Worm (Caenorhabditis elegans) whole organism, L2 larva: Measurements from ENCODE around the gene srh-180.

ENCODE experiments used
- C34F6.9 ChIP-seq: fragments of 150-350 bp; optimal IDR thresholded peaks from 2 replicates; lab custom pipeline; 2014; ENCODE audit warnings: missing biosample characterization, missing genetic modification characterization
- R02D3.7 ChIP-seq: fragments of 150-350 bp; optimal IDR thresholded peaks from 2 replicates; lab custom pipeline; 2014; ENCODE audit warnings: missing biosample characterization, missing genetic modification characterization
- Y55F3AM.14 ChIP-seq: fragments of 200-800 bp; sonication (Bioruptor generic); optimal IDR thresholded peaks from 2 replicates; lab custom pipeline; 2018; ENCODE audit warnings: mild to moderate bottlenecking, missing genetic modification characterization, missing compliant biosample characterization
- ZK546.5 ChIP-seq: sonication (generic microtip); optimal IDR thresholded peaks from 2 replicates; lab custom pipeline; 2017; ENCODE audit warnings: missing biosample characterization, missing genetic modification characterization
- aly-2 ChIP-seq: fragments of 150-350 bp; optimal IDR thresholded peaks from 2 replicates; lab custom pipeline; 2014; ENCODE audit warnings: missing biosample characterization, missing genetic modification characterization
- ama-1 ChIP-seq: fragments of 150-350 bp; optimal IDR thresholded peaks from 2 replicates; lab custom pipeline; 2018; ENCODE audit warnings: inconsistent platforms
- blmp-1 ChIP-seq: sonication (generic microtip); optimal IDR thresholded peaks from 2 replicates; lab custom pipeline; 2017; ENCODE audit warnings: missing genetic modification characterization, mild to moderate bottlenecking, missing compliant biosample characterization, antibody characterized with exemption, moderate library complexity; ENCODE audit not compliant: insufficient read depth
- ceh-16 ChIP-seq: fragments of 150-350 bp; optimal IDR thresholded peaks from 2 replicates; lab custom pipeline; 2014; ENCODE audit warnings: missing biosample characterization, missing genetic modification characterization
- ceh-82 ChIP-seq: fragments of 150-350 bp; optimal IDR thresholded peaks from 2 replicates; lab custom pipeline; 2014; ENCODE audit warnings: missing biosample characterization, missing genetic modification characterization
- crh-2 ChIP-seq: sonication (generic microtip); optimal IDR thresholded peaks from 2 replicates; lab custom pipeline; 2017; ENCODE audit warnings: missing biosample characterization, missing genetic modification characterization
- dmd-4 ChIP-seq: sonication (generic microtip); optimal IDR thresholded peaks from 2 replicates; lab custom pipeline; 2017; ENCODE audit warnings: missing biosample characterization, missing genetic modification characterization
- elt-1 ChIP-seq: fragments of 150-350 bp; optimal IDR thresholded peaks from 2 replicates; lab custom pipeline; 2014; ENCODE audit warnings: missing biosample characterization, missing genetic modification characterization
- elt-3 ChIP-seq: sonication (generic microtip); optimal IDR thresholded peaks from 2 replicates; lab custom pipeline; 2017; ENCODE audit warnings: missing biosample characterization, missing genetic modification characterization
- fos-1 ChIP-seq: fragments of 150-350 bp; optimal IDR thresholded peaks from 2 replicates; lab custom pipeline; 2014; ENCODE audit warnings: missing biosample characterization, missing genetic modification characterization
- lin-11 ChIP-seq: fragments of 150-350 bp; sonication (generic microtip); optimal IDR thresholded peaks from 2 replicates; lab custom pipeline; 2014; ENCODE audit warnings: missing biosample characterization, missing genetic modification characterization, inconsistent platforms, mixed read lengths
- lin-13 ChIP-seq: fragments of 150-350 bp; optimal IDR thresholded peaks from 2 replicates; lab custom pipeline; 2014; ENCODE audit warnings: missing biosample characterization, missing genetic modification reagents, missing genetic modification characterization
- mab-5 ChIP-seq: fragments of 150-350 bp; optimal IDR thresholded peaks from 2 replicates; lab custom pipeline; 2014; ENCODE audit warnings: missing biosample characterization, missing genetic modification characterization
- mdl-1 ChIP-seq, 2 experiments: fragments of 150-350 bp in 1 of 2; sonication (generic microtip) in 1 of 2; optimal IDR thresholded peaks; 2 replicates each; lab custom pipeline; 2017; ENCODE audit warnings: missing biosample characterization in 2 of 2, missing genetic modification characterization in 2 of 2
- nhr-10 ChIP-seq: sonication (generic microtip); optimal IDR thresholded peaks from 2 replicates; lab custom pipeline; 2017; ENCODE audit warnings: missing biosample characterization, missing genetic modification characterization
- nhr-11 ChIP-seq: fragments of 150-350 bp; optimal IDR thresholded peaks from 2 replicates; lab custom pipeline; 2014; ENCODE audit warnings: missing biosample characterization, missing genetic modification characterization
- nhr-12 ChIP-seq: fragments of 150-350 bp; optimal IDR thresholded peaks from 2 replicates; lab custom pipeline; 2014; ENCODE audit warnings: missing biosample characterization, missing genetic modification characterization
- nhr-129 ChIP-seq: fragments of 150-350 bp; optimal IDR thresholded peaks from 2 replicates; lab custom pipeline; 2014; ENCODE audit warnings: missing biosample characterization, missing genetic modification characterization
- nhr-237 ChIP-seq: fragments of 150-350 bp; optimal IDR thresholded peaks from 2 replicates; lab custom pipeline; 2014; ENCODE audit warnings: missing biosample characterization, missing genetic modification characterization
- nhr-25 ChIP-seq: fragments of 150-350 bp; sonication (generic microtip); optimal IDR thresholded peaks from 3 replicates; lab custom pipeline; 2014; ENCODE audit warnings: missing biosample characterization, missing genetic modification characterization
- nhr-6 ChIP-seq: fragments of 150-350 bp; optimal IDR thresholded peaks from 2 replicates; lab custom pipeline; 2014; ENCODE audit warnings: missing biosample characterization, missing genetic modification characterization
- nhr-77 ChIP-seq: fragments of 150-350 bp; optimal IDR thresholded peaks from 2 replicates; lab custom pipeline; 2014; ENCODE audit warnings: missing biosample characterization, missing genetic modification characterization
- peb-1 ChIP-seq: fragments of 150-350 bp; optimal IDR thresholded peaks from 2 replicates; lab custom pipeline; 2014; ENCODE audit warnings: missing biosample characterization, missing genetic modification characterization
- skn-1 ChIP-seq: sonication (generic microtip); optimal IDR thresholded peaks from 2 replicates; lab custom pipeline; 2017; ENCODE audit warnings: missing biosample characterization, missing genetic modification characterization
- sma-3 ChIP-seq: sonication (generic microtip); optimal IDR thresholded peaks from 2 replicates; lab custom pipeline; 2016; ENCODE audit warnings: missing genetic modification reagents, missing genetic modification characterization, missing compliant biosample characterization
- sma-9 ChIP-seq, 2 experiments: fragments of 150-350 bp in 1 of 2; sonication (generic microtip) in 1 of 2; optimal IDR thresholded peaks; 2 replicates each; lab custom pipeline; 2014 to 2016; ENCODE audit warnings: missing genetic modification characterization in 2 of 2, mild to moderate bottlenecking in 1 of 2, missing biosample characterization in 1 of 2, missing compliant biosample characterization in 1 of 2, missing genetic modification reagents in 1 of 2, moderate library complexity in 1 of 2
- snpc-4 ChIP-seq: fragments of 150-350 bp; optimal IDR thresholded peaks from 2 replicates; lab custom pipeline; 2014; ENCODE audit warnings: missing biosample characterization, missing genetic modification characterization
- unc-55 ChIP-seq: fragments of 150-350 bp; sonication (generic microtip); optimal IDR thresholded peaks from 3 replicates; lab custom pipeline; 2014; ENCODE audit warnings: missing biosample characterization, missing genetic modification reagents, missing genetic modification characterization
- unc-62 ChIP-seq: fragments of 150-350 bp; optimal IDR thresholded peaks from 2 replicates; lab custom pipeline; 2014; ENCODE audit warnings: missing biosample characterization, missing genetic modification reagents, missing genetic modification characterization
- zag-1 ChIP-seq: fragments of 150-350 bp; optimal IDR thresholded peaks from 2 replicates; lab custom pipeline; 2014; ENCODE audit warnings: missing biosample characterization, missing genetic modification characterization
- ztf-11 ChIP-seq: sonication (generic microtip); optimal IDR thresholded peaks from 2 replicates; lab custom pipeline; 2017; ENCODE audit warnings: missing biosample characterization, missing genetic modification characterization

Gene srh-180

ce11 chrV:16309523-16309922, 7.8 kb upstream of the srh-180 start, which contains the start of gene oac-7:
TSS of gene oac-7 (plus strand) at chrV:16309805.
- TF ChIP-seq sma-3 (no peak), fos-1 (tag; lab: Kevin White, UChicago) (peak; percentile 43), peb-1 (no peak), elt-1 (tag; lab: Kevin White, UChicago) (no peak), ztf-11 (tag; lab: Kevin White, UChicago) (no peak), nhr-11 (tag; lab: Kevin White, UChicago) (no peak), nhr-129 (tag; lab: Kevin White, UChicago) (peak; percentile 74), crh-2 (tag; lab: Kevin White, UChicago) (no peak), sma-9 (GFP tag; optimal IDR thresholded peaks at IDR 0.05; lab: Kevin White, UChicago) (peak; percentile 73), sma-9 (tag; optimal IDR thresholded peaks at IDR 0.05; lab: Kevin White, UChicago) (no peak), ZK546.5 (tag; lab: Kevin White, UChicago) (no peak)

ce11 chrV:16315004-16315403, 2.3 kb upstream of the srh-180 start, which contains the start of gene str-214:
TSS of gene str-214 (plus strand) at chrV:16315304.
- TF ChIP-seq snpc-4 (tag; lab: Kevin White, UChicago) (no peak), unc-55 (GFP tag; lab: Kevin White, UChicago) (no peak)

- TF ChIP-seq crh-2 (tag; lab: Kevin White, UChicago) (no peak), nhr-25 (tag; lab: Kevin White, UChicago) (no peak), elt-3 (tag; lab: Kevin White, UChicago) (no peak), blmp-1 (tag; lab: Kevin White, UChicago) (no peak), mab-5 (no peak), nhr-11 (tag; lab: Kevin White, UChicago) (no peak), fos-1 (tag; lab: Kevin White, UChicago) (no peak)
These were observed 4.8 kb downstream of the srh-180 start for ce11 chrV:16322155-16322554.

ce11 chrV:16328849-16329248, 11.5 kb downstream of the srh-180 start, which contains the start of gene F57G8.7:
TSS of gene F57G8.7 (plus strand) at chrV:16329149.
- TF ChIP-seq aly-2 (tag; lab: Kevin White, UChicago): no peak
- TF ChIP-seq fos-1 (tag; lab: Kevin White, UChicago): no peak
- no peak for TF ChIP-seq zag-1 (tag; lab: Kevin White, UChicago)
- TF ChIP-seq lin-11 (tag; lab: Kevin White, UChicago): no peak
- TF ChIP-seq elt-3 (tag; lab: Kevin White, UChicago): no peak
- no peak for TF ChIP-seq nhr-237 (tag; lab: Kevin White, UChicago)
- TF ChIP-seq ceh-16 (tag; lab: Kevin White, UChicago): no peak
- no peak for TF ChIP-seq R02D3.7 (tag; lab: Kevin White, UChicago)
- no peak for TF ChIP-seq elt-1 (tag; lab: Kevin White, UChicago)
- TF ChIP-seq ceh-82: no peak
- no peak for TF ChIP-seq sma-3
- TF ChIP-seq nhr-129 (tag; lab: Kevin White, UChicago): no peak
- no peak for TF ChIP-seq unc-62
- TF ChIP-seq nhr-12 (tag; lab: Kevin White, UChicago): no peak
- no peak for TF ChIP-seq ama-1 (lab: Kevin White, UChicago)

ce11 chrV:16333412-16333811, 16.1 kb downstream of the srh-180 start, which contains the start of gene srh-167:
TSS of gene srh-167 (plus strand) at chrV:16333712.
- TF ChIP-seq mdl-1 (tag; optimal IDR thresholded peaks at IDR 0.05; lab: Kevin White, UChicago): no peak
- TF ChIP-seq dmd-4 (tag; lab: Kevin White, UChicago): no peak
- no peak for TF ChIP-seq zag-1 (tag; lab: Kevin White, UChicago)
- no peak for TF ChIP-seq skn-1 (tag; lab: Kevin White, UChicago)
- TF ChIP-seq nhr-6 (tag; lab: Kevin White, UChicago): no peak
- no peak for TF ChIP-seq ceh-82
- no peak for TF ChIP-seq unc-55 (GFP tag; lab: Kevin White, UChicago)
- TF ChIP-seq sma-9 (GFP tag; optimal IDR thresholded peaks at IDR 0.05; lab: Kevin White, UChicago): no peak
- TF ChIP-seq sma-9 (tag; optimal IDR thresholded peaks at IDR 0.05; lab: Kevin White, UChicago): no peak
- TF ChIP-seq ztf-11 (tag; lab: Kevin White, UChicago): no peak
- no peak for TF ChIP-seq crh-2 (tag; lab: Kevin White, UChicago)
- no peak for TF ChIP-seq blmp-1 (tag; lab: Kevin White, UChicago)
- no peak for TF ChIP-seq mab-5
- no peak for TF ChIP-seq C34F6.9
- TF ChIP-seq nhr-10 (tag; lab: Kevin White, UChicago): no peak
- TF ChIP-seq Y55F3AM.14 (GFP tag; lab: Kevin White, UChicago): no peak
- no peak for TF ChIP-seq fos-1 (tag; lab: Kevin White, UChicago)
- TF ChIP-seq ama-1 (lab: Kevin White, UChicago): no peak
- TF ChIP-seq lin-13 (GFP tag; lab: Kevin White, UChicago): no peak
- no peak for TF ChIP-seq nhr-77 (tag; lab: Kevin White, UChicago)
- TF ChIP-seq nhr-237 (tag; lab: Kevin White, UChicago): no peak
